Worm (Caenorhabditis elegans) whole organism, L1 larva: Measurements from ENCODE around the gene M02B7.2.

ENCODE experiments used
- C04F5.9 ChIP-seq: sonication (generic microtip); optimal IDR thresholded peaks from 2 replicates; lab custom pipeline; 2016; ENCODE audit warnings: missing genetic modification characterization, missing compliant biosample characterization
- C16A3.4 ChIP-seq: fragments of 150-350 bp; optimal IDR thresholded peaks from 2 replicates; lab custom pipeline; 2014; ENCODE audit warnings: missing biosample characterization, missing genetic modification characterization
- C34B4.2 ChIP-seq: sonication (generic microtip); optimal IDR thresholded peaks from 2 replicates; lab custom pipeline; 2017; ENCODE audit warnings: mild to moderate bottlenecking, missing genetic modification characterization, missing compliant biosample characterization
- aha-1 ChIP-seq: fragments of 150-350 bp; optimal IDR thresholded peaks from 2 replicates; lab custom pipeline; 2014; ENCODE audit warnings: missing biosample characterization, missing genetic modification characterization
- blmp-1 ChIP-seq: fragments of 150-350 bp; optimal IDR thresholded peaks from 2 replicates; lab custom pipeline; 2014; ENCODE audit warnings: missing biosample characterization, missing genetic modification characterization
- ceh-63 ChIP-seq: fragments of 200-800 bp; sonication (Bioruptor generic); optimal IDR thresholded peaks from 2 replicates; lab custom pipeline; 2018; ENCODE audit warnings: mild to moderate bottlenecking, missing genetic modification characterization, missing compliant biosample characterization
- ceh-8 ChIP-seq: fragments of 200-800 bp; sonication (Bioruptor generic); optimal IDR thresholded peaks from 2 replicates; lab custom pipeline; 2018; ENCODE audit warnings: mild to moderate bottlenecking, missing genetic modification characterization, moderate library complexity, missing compliant biosample characterization
- dsc-1 ChIP-seq: sonication (generic microtip); optimal IDR thresholded peaks from 2 replicates; lab custom pipeline; 2016; ENCODE audit warnings: mild to moderate bottlenecking, missing genetic modification characterization, missing compliant biosample characterization
- egl-27 ChIP-seq, 2 experiments: fragments of 150-350 bp in 1 of 2; sonication (generic microtip); optimal IDR thresholded peaks; 3 replicates each; lab custom pipeline; 2017 to 2018; ENCODE audit warnings: missing biosample characterization in 2 of 2, missing genetic modification characterization in 2 of 2, missing genetic modification reagents in 2 of 2
- ets-5 ChIP-seq: fragments of 200-800 bp; sonication (Bioruptor generic); IDR thresholded peaks from 2 replicates; pipeline ENCODE4 v1.3.6; 2022; ENCODE audit warnings: missing genetic modification characterization, missing compliant biosample characterization
- fkh-4 ChIP-seq: sonication (generic microtip); optimal IDR thresholded peaks from 2 replicates; lab custom pipeline; 2016; ENCODE audit warnings: missing compliant biosample characterization, missing genetic modification characterization, borderline replicate concordance
- fos-1 ChIP-seq: fragments of 150-350 bp; optimal IDR thresholded peaks from 2 replicates; lab custom pipeline; 2014; ENCODE audit warnings: missing biosample characterization, missing genetic modification characterization
- hpl-2 ChIP-seq: fragments of 150-350 bp; optimal IDR thresholded peaks from 2 replicates; lab custom pipeline; 2014; ENCODE audit warnings: missing biosample characterization, missing genetic modification reagents, missing genetic modification characterization
- isw-1 ChIP-seq: fragments of 200-800 bp; sonication (Bioruptor generic); IDR thresholded peaks from 2 replicates; pipeline ENCODE4 v1.3.6; 2022; ENCODE audit warnings: missing genetic modification characterization, missing compliant biosample characterization
- lin-13 ChIP-seq: fragments of 150-350 bp; optimal IDR thresholded peaks from 2 replicates; lab custom pipeline; 2014; ENCODE audit warnings: missing biosample characterization, missing genetic modification reagents, missing genetic modification characterization
- lin-15B ChIP-seq: fragments of 150-350 bp; sonication (generic microtip); optimal IDR thresholded peaks from 3 replicates; lab custom pipeline; 2014; ENCODE audit warnings: missing biosample characterization, missing genetic modification characterization
- lin-35 ChIP-seq, 2 experiments: fragments of 150-350 bp; optimal IDR thresholded peaks; 2 replicates each; lab custom pipeline; 2014; ENCODE audit warnings: missing biosample characterization in 2 of 2, missing genetic modification characterization in 2 of 2, missing genetic modification reagents in 2 of 2
- lin-39 ChIP-seq: fragments of 150-350 bp; optimal IDR thresholded peaks from 2 replicates; lab custom pipeline; 2014; ENCODE audit warnings: missing biosample characterization, missing genetic modification reagents, missing genetic modification characterization
- mdl-1 ChIP-seq, 2 experiments: fragments of 150-350 bp; optimal IDR thresholded peaks; 2 replicates each; lab custom pipeline; 2014 to 2017; ENCODE audit warnings: missing biosample characterization in 2 of 2, missing genetic modification characterization in 2 of 2, inconsistent platforms in 1 of 2
- mep-1 ChIP-seq: fragments of 150-350 bp; optimal IDR thresholded peaks from 2 replicates; lab custom pipeline; 2014; ENCODE audit warnings: missing biosample characterization, missing genetic modification characterization
- nhr-237 ChIP-seq: fragments of 150-350 bp; optimal IDR thresholded peaks from 2 replicates; lab custom pipeline; 2014; ENCODE audit warnings: missing biosample characterization, missing genetic modification characterization
- nhr-28 ChIP-seq: fragments of 150-350 bp; optimal IDR thresholded peaks from 2 replicates; lab custom pipeline; 2014; ENCODE audit warnings: missing biosample characterization, missing genetic modification characterization
- nhr-47 ChIP-seq: sonication (generic microtip); optimal IDR thresholded peaks from 2 replicates; lab custom pipeline; 2016; ENCODE audit warnings: mild to moderate bottlenecking, missing genetic modification characterization, moderate library complexity, missing compliant biosample characterization
- nhr-77 ChIP-seq: fragments of 150-350 bp; optimal IDR thresholded peaks from 2 replicates; lab custom pipeline; 2014; ENCODE audit warnings: missing biosample characterization, missing genetic modification characterization
- rnt-1 ChIP-seq: sonication (generic microtip); optimal IDR thresholded peaks from 2 replicates; lab custom pipeline; 2016; ENCODE audit warnings: mild to moderate bottlenecking, missing genetic modification characterization, moderate library complexity, missing compliant biosample characterization
- snpc-4 ChIP-seq: fragments of 150-350 bp; optimal IDR thresholded peaks from 2 replicates; lab custom pipeline; 2014; ENCODE audit warnings: missing biosample characterization, missing genetic modification characterization
- snu-23 ChIP-seq: sonication (generic microtip); optimal IDR thresholded peaks from 2 replicates; lab custom pipeline; 2016; ENCODE audit warnings: missing genetic modification characterization, missing compliant biosample characterization
- sptf-1 ChIP-seq: fragments of 150-350 bp; optimal IDR thresholded peaks from 2 replicates; lab custom pipeline; 2014; ENCODE audit warnings: missing biosample characterization, missing genetic modification characterization
- sup-37 ChIP-seq: fragments of 200-800 bp; sonication (Bioruptor generic); optimal IDR thresholded peaks from 2 replicates; lab custom pipeline; 2018; ENCODE audit warnings: mild to moderate bottlenecking, missing genetic modification characterization, missing compliant biosample characterization
- swsn-7 ChIP-seq: sonication (generic microtip); optimal IDR thresholded peaks from 2 replicates; lab custom pipeline; 2016; ENCODE audit warnings: missing genetic modification characterization, missing compliant biosample characterization
- unc-30 ChIP-seq: sonication (generic microtip); optimal IDR thresholded peaks from 2 replicates; lab custom pipeline; 2017; ENCODE audit warnings: missing biosample characterization, missing genetic modification characterization
- unc-86 ChIP-seq: sonication (generic microtip); optimal IDR thresholded peaks from 2 replicates; lab custom pipeline; 2016; ENCODE audit warnings: missing genetic modification characterization, missing compliant biosample characterization
- unc-98 ChIP-seq: fragments of 200-800 bp; sonication (Bioruptor generic); IDR thresholded peaks from 2 replicates; pipeline ENCODE4 v1.3.6; 2022; ENCODE audit warnings: missing genetic modification characterization, missing compliant biosample characterization
- xbp-1 ChIP-seq: sonication (generic microtip); optimal IDR thresholded peaks from 2 replicates; lab custom pipeline; 2016; ENCODE audit warnings: missing genetic modification characterization, missing compliant biosample characterization
- zag-1 ChIP-seq: fragments of 150-350 bp; optimal IDR thresholded peaks from 2 replicates; lab custom pipeline; 2014; ENCODE audit warnings: missing biosample characterization, missing genetic modification characterization
- zip-4 ChIP-seq: fragments of 200-800 bp; sonication (Bioruptor generic); optimal IDR thresholded peaks from 2 replicates; lab custom pipeline; 2018; ENCODE audit warnings: mild to moderate bottlenecking, missing genetic modification characterization, moderate library complexity, missing compliant biosample characterization
- ztf-11 ChIP-seq, 2 experiments: sonication (generic microtip); optimal IDR thresholded peaks; 2 replicates each; lab custom pipeline; 2016 to 2017; ENCODE audit warnings: missing genetic modification characterization in 2 of 2, missing biosample characterization in 1 of 2, missing compliant biosample characterization in 1 of 2
- ztf-4 ChIP-seq: fragments of 150-350 bp; optimal IDR thresholded peaks from 2 replicates; lab custom pipeline; 2014; ENCODE audit warnings: missing biosample characterization, missing genetic modification characterization

Gene M02B7.2

ce11 chrIV:3755921-3756320, 47.5 kb upstream of the M02B7.2 start, which contains the start of gene best-20:
TSS of gene best-20 (plus strand) at chrIV:3756221.
- no peak for TF ChIP-seq ets-5 (GFP tag; lab: Robert Waterston, UW)
- no peak for TF ChIP-seq C04F5.9 (tag; lab: Kevin White, UChicago)
- no peak for TF ChIP-seq ztf-11 (tag; optimal IDR thresholded peaks at IDR 0.05; lab: Kevin White, UChicago)
- no peak for TF ChIP-seq dsc-1 (tag; lab: Kevin White, UChicago)
- TF ChIP-seq sup-37 = no peak

DNA sequence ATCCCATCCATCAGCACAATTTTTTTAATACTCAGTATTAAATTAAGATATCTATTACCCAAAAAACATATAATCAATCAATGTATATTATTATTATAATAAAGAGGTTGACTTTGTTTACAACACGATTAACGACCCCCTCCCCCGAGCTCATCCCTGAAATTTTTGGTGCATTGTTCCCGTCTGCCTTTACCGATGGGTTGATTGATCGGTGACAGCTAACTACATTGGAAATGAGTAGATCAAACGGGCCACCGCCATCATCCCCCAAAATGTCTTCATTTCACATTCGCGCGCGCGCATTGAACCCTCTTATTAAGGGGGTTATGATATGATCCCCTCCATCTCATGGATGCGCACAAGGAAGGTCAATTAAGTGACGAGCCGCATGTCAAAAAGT, 43.6 kb upstream of the M02B7.2 start:
- TF ChIP-seq C34B4.2 (tag; lab: Kevin White, UChicago) (no peak), C16A3.4 (tag; lab: Kevin White, UChicago) (no peak), unc-86 (tag; lab: Kevin White, UChicago) (no peak), ztf-11 (tag; optimal IDR thresholded peaks at IDR 0.05; lab: Kevin White, UChicago) (no peak), sptf-1 (tag; lab: Kevin White, UChicago) (no peak), nhr-237 (no peak), nhr-77 (tag; lab: Kevin White, UChicago) (no peak), lin-13 (GFP tag; lab: Kevin White, UChicago) (no peak), C04F5.9 (tag; lab: Kevin White, UChicago) (no peak), zag-1 (no peak), lin-35 (GFP tag; optimal IDR thresholded peaks at IDR 0.05; lab: Kevin White, UChicago) (no peak), nhr-47 (tag; lab: Kevin White, UChicago) (no peak), blmp-1 (no peak), lin-39 (no peak), hpl-2 (GFP tag; lab: Kevin White, UChicago) (no peak)

DNA sequence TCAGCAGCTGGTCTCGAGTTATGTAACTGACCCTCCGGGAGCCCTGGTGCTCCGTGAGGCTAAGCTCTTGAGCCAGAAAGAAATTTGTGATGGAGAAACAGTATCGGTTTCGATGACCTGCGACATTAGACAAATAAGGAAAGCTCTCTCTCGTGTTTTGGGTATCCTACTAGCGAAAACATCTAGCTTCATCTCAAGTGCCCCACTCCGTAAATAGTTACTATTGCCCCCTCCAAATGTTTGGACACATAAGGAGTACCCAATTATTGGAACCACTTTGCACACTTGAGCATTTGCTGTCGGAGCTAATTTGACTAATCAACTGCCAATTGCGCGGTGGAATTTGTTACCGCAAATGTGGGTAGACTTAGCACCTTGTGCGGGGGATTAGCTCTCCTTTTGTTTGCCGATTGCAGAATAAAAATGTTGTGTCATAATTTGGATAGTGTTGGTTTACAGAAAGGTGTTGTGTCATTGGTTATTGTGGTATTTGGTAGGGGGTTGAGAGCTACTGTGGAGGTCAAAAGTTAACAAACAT, 39.3 kb upstream of the M02B7.2 start:
- TF ChIP-seq dsc-1 (tag; lab: Kevin White, UChicago) = peak; percentile 1
- TF ChIP-seq ceh-8 (GFP tag; lab: Kevin White, UChicago) = peak; percentile 54
- no peak for TF ChIP-seq unc-30 (tag; lab: Kevin White, UChicago)
- no peak for TF ChIP-seq fos-1 (tag; lab: Kevin White, UChicago)
- TF ChIP-seq fkh-4 (tag; lab: Kevin White, UChicago) = no peak

DNA sequence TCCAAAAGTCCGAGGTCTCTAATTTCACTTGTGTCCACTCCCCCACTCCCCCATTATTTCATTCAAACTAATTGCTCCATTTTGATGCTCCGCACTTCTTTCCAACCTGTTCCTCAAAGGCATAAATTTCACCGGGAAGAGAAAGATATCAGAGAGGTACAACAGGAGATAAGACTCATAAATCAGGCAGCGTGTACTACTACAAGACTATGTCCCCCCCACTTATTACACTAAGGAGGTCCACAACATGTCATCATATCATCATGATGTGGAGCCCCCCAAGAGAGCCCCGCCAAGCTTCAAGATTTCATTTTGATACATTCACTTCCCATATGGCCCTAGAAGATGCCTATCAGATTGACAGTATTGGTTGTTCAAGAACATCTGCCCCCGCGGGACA, 37.9 kb upstream of the M02B7.2 start:
- TF ChIP-seq lin-15B (tag; lab: Kevin White, UChicago) (no peak), mep-1 (tag; lab: Kevin White, UChicago) (no peak), rnt-1 (tag; lab: Kevin White, UChicago) (peak; percentile 34), egl-27 (tag; optimal IDR thresholded peaks at IDR 0.05; lab: Kevin White, UChicago) (no peak)
- TF ChIP-seq, all 84 proteins: peak for 1

- TF ChIP-seq snu-23 (no peak), unc-98 (GFP tag; lab: Robert Waterston, UW) (no peak), isw-1 (GFP tag; lab: Robert Waterston, UW) (no peak), nhr-77 (tag; lab: Kevin White, UChicago) (no peak), ztf-11 (tag; optimal IDR thresholded peaks at IDR 0.05; lab: Kevin White, UChicago) (no peak), ceh-63 (GFP tag; lab: Kevin White, UChicago) (no peak), swsn-7 (tag; lab: Kevin White, UChicago) (no peak), zip-4 (GFP tag; lab: Kevin White, UChicago) (no peak), aha-1 (tag; lab: Kevin White, UChicago) (no peak), snpc-4 (tag; lab: Kevin White, UChicago) (no peak), nhr-28 (tag; lab: Kevin White, UChicago) (no peak), xbp-1 (tag; lab: Kevin White, UChicago) (no peak), mdl-1 (tag; optimal IDR thresholded peaks at IDR 0.05; lab: Kevin White, UChicago) (no peak), ztf-4 (tag; lab: Kevin White, UChicago) (no peak)
Measured at ce11 chrIV:3766589-3766988, 36.8 kb upstream of the M02B7.2 start, which contains the start of gene vab-2. TSS of gene vab-2 (minus strand) at chrIV:3766826.
